Worm (Caenorhabditis elegans) whole organism, midembryonic: ENCODE data around the gene rab-1.

Experiments
- T22C8.4 ChIP-seq: fragments of 200-800 bp; sonication (Bioruptor generic); IDR thresholded peaks from 2 replicates; pipeline ENCODE4 v1.3.6; 2022; ENCODE audit warnings: missing genetic modification characterization, missing compliant biosample characterization
- cog-1 ChIP-seq: sonication (generic microtip); optimal IDR thresholded peaks from 2 replicates; lab custom pipeline; 2016; ENCODE audit warnings: missing genetic modification characterization, missing compliant biosample characterization
- flt-1 ChIP-seq: fragments of 200-800 bp; sonication (Bioruptor generic); IDR thresholded peaks from 2 replicates; pipeline ENCODE4 v1.3.6; 2022; ENCODE audit warnings: missing genetic modification characterization, missing compliant biosample characterization
- klf-2 ChIP-seq: fragments of 200-800 bp; sonication (Bioruptor generic); conservative IDR thresholded peaks from 2 replicates; pipeline ENCODE4 v1.3.6; 2022; ENCODE audit warnings: missing genetic modification reagents, missing genetic modification characterization, missing compliant biosample characterization
- med-1 ChIP-seq: sonication (generic microtip); optimal IDR thresholded peaks from 2 replicates; lab custom pipeline; 2017; ENCODE audit warnings: missing genetic modification characterization, mild to moderate bottlenecking, missing compliant biosample characterization, antibody characterized with exemption, missing genetic modification reagents; ENCODE audit not compliant: insufficient read depth
- ref-1 ChIP-seq: fragments of 200-800 bp; sonication (Bioruptor generic); conservative IDR thresholded peaks from 2 replicates; pipeline ENCODE4 v1.3.6; 2022; ENCODE audit warnings: missing genetic modification reagents, missing genetic modification characterization, missing compliant biosample characterization
- tab-1 ChIP-seq: fragments of 200-800 bp; sonication (Bioruptor generic); IDR thresholded peaks from 2 replicates; pipeline ENCODE4 v1.3.6; 2022; ENCODE audit warnings: missing genetic modification characterization, missing compliant biosample characterization
- ztf-23 ChIP-seq: fragments of 200-800 bp; sonication (Bioruptor generic); IDR thresholded peaks from 2 replicates; pipeline ENCODE4 v1.3.6; 2022; ENCODE audit warnings: missing genetic modification reagents, missing genetic modification characterization, missing compliant biosample characterization
- ztf-29 ChIP-seq: fragments of 200-800 bp; sonication (Bioruptor generic); IDR thresholded peaks from 2 replicates; pipeline ENCODE4 v1.3.6; 2022; ENCODE audit warnings: missing genetic modification reagents, missing genetic modification characterization, missing compliant biosample characterization

The rab-1 gene

DNA sequence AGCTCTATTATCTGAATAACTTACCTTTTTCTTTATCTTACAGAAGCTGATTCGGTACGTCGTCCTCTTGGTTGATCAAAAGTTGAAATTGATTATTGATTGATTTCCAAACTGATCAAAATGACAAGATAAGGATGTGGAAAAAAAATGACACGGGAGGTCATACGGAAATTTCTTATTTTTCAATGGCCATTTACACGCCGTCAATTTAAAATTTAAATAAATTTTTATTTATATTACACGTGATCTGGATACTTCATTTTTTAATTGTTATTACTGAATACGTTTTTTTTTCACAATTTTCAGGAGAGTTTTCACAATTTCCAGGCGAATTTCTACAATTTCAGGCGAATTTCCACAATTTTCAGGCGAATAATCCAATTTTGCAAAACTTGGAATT, 12.1 kb upstream of the rab-1 start, which contains the start of gene Y75B7B.2:
Gene Y75B7B.2, minus strand, starts transcription at position 101 of the 400 bp plus-strand sequence.
- TF ChIP-seq med-1 (GFP tag; lab: Kevin White, UChicago) (no peak), ref-1 (GFP tag; lab: Robert Waterston, UW) (no peak)

DNA sequence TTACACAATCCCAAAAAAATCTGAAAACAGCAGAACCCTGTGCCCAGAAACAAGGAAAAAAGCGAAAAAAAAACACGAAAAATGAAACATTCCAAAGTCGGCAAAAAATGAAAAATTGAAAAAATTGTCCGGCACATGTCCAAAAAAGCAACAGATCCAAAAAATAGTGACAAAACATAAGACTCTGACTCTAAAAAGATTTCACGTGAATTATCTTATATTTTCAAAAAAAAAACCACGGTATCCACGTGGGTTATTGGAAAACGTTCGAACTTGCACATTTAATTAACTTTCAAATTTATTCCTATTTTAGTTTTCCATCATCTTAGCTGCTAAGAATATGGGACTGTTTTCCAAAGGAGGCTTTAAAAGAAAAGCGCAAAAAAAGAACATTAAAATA, 6.8 kb upstream of the rab-1 start, which contains the start of gene Y75B7B.1:
Gene Y75B7B.1, plus strand, starts transcription at position 301 of the 400 bp plus-strand sequence.
- no peak for TF ChIP-seq klf-2 (GFP tag; lab: Robert Waterston, UW)

DNA sequence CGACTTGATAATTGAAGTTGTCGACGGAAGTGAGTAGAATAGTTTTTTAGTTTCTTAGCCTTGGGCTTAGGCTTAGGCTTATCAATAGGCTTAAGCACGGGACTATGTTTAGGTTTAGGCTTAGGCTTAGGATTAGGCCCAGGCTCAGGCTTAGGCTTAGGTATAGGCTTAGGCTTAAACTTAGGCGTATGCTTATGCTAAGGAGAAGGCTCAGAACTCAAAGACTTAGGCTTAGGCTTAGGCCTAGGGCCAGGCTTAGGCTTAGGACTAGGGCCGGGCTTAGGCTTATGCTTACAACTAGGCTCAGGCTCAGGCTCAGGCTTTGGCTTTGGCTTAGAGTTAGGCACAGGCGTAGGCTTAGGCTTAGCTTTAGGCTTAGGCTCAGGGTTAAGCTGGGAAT, 2.8 kb upstream of the rab-1 start:
- TF ChIP-seq flt-1 (GFP tag; lab: Robert Waterston, UW) = no peak
- no peak for TF ChIP-seq T22C8.4
- no peak for TF ChIP-seq cog-1 (tag; lab: Kevin White, UChicago)

DNA sequence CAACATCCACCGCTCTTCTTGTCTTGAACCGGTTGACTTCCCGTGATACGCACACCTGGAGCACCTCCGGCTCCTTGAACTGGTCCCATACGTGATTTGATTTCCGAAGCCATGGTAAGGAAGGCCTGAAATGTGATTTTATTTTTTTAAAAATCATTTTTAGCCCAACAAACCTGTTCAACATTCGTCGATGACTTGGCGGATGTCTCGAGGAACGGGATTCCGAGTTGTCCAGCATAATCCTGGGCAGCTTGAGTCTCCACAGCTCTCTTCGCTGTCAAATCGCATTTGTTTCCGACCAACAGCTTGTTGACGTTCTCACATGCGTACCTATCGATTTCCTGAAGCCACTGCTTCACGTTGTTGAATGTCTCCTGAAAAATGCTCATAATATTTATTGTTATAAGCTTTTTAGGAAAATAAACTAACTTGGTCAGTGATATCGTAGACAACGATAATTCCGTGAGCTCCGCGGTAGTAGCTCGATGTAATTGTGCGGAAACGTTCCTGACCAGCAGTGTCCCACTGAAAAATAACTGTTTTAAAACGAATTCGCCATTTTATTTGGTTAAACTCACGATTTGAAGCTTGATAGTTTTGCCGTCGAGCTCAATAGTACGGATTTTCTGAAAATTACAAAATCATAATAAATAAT, 584 bp downstream of the rab-1 start:
- TF ChIP-seq klf-2 (GFP tag; lab: Robert Waterston, UW) (no peak), ref-1 (GFP tag; lab: Robert Waterston, UW) (no peak), T22C8.4 (no peak), ztf-29 (GFP tag; lab: Robert Waterston, UW) (no peak), flt-1 (GFP tag; lab: Robert Waterston, UW) (no peak), ztf-23 (GFP tag; lab: Robert Waterston, UW) (no peak), tab-1 (GFP tag; lab: Robert Waterston, UW) (no peak), cog-1 (tag; lab: Kevin White, UChicago) (no peak), med-1 (GFP tag; lab: Kevin White, UChicago) (no peak)

DNA sequence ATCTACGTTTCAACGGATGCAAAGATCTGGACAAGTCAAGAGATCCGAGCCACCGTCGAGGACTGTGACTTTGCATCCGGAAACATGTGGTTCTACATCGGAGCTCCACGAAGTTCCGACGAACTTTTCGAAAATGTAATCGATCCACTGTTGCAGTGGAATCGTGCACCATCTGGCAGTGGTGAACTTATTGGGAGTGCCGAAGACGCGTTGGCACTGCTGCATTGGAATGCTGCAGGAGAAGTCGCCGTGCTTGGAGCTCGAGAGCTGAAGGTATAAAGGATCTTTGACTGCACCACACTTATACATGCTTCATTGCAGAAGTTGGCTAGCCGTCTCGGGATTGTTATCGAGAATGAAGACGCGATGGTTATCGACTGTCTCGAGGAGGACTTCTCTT, 1.8 kb downstream of the rab-1 start:
- no peak for TF ChIP-seq cog-1 (tag; lab: Kevin White, UChicago)
- no peak for TF ChIP-seq ref-1 (GFP tag; lab: Robert Waterston, UW)
- no peak for TF ChIP-seq T22C8.4
- no peak for TF ChIP-seq klf-2 (GFP tag; lab: Robert Waterston, UW)
- no peak for TF ChIP-seq ztf-29 (GFP tag; lab: Robert Waterston, UW)
- no peak for TF ChIP-seq med-1 (GFP tag; lab: Kevin White, UChicago)
- no peak for TF ChIP-seq tab-1 (GFP tag; lab: Robert Waterston, UW)
- TF ChIP-seq ztf-23 (GFP tag; lab: Robert Waterston, UW) = no peak
- no peak for TF ChIP-seq flt-1 (GFP tag; lab: Robert Waterston, UW)

DNA sequence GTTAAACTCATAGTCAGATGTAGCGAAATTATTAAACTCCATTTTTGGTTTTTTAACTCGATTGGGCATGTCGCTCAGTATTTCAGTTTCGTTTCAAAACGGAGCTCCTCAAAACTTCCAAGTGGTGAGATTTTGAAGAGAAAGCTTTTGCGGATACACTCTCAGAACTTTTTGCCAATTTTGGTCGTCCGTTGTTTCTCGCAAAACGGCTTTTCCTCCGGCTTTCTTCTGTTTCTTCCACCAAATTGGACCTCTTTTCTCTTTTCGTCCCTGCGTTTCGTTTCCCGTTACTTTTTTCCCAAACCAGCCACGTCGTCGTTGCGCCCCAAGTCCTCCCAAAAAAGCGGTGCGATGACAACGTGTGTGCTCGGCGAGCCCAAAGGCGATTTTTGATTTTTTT, 3.7 kb downstream of the rab-1 start, which contains the start of gene C39F7.1:
Gene C39F7.1, plus strand, starts transcription at position 301 of the 400 bp plus-strand sequence.
- TF ChIP-seq ref-1 (GFP tag; lab: Robert Waterston, UW) = no peak
- TF ChIP-seq ztf-29 (GFP tag; lab: Robert Waterston, UW) = no peak
- no peak for TF ChIP-seq klf-2 (GFP tag; lab: Robert Waterston, UW)
- TF ChIP-seq cog-1 (tag; lab: Kevin White, UChicago) = no peak
- no peak for TF ChIP-seq ztf-23 (GFP tag; lab: Robert Waterston, UW)
- no peak for TF ChIP-seq T22C8.4
- no peak for TF ChIP-seq tab-1 (GFP tag; lab: Robert Waterston, UW)
- no peak for TF ChIP-seq flt-1 (GFP tag; lab: Robert Waterston, UW)
- no peak for TF ChIP-seq med-1 (GFP tag; lab: Kevin White, UChicago)

DNA sequence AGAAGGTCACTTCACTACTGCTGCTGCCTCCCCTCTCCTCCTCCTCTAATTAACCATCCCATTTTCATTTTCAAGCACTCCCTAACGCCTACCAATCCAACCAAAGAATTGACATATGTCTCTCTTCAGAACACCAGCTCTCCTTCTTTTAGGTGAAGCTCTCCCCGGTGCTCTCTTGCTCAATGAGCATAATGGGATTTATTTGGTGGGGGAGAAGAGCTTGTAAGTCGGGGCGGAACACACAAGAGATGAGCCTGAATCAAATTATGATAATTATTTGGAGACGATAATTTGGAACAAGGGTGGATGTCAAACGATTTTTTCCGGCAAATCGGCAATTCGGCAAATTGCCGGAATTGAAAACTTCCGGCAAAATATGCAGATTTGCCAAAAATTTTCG, 11.0 kb downstream of the rab-1 start:
- TF ChIP-seq T22C8.4 = no peak
- no peak for TF ChIP-seq klf-2 (GFP tag; lab: Robert Waterston, UW)
- no peak for TF ChIP-seq flt-1 (GFP tag; lab: Robert Waterston, UW)
- no peak for TF ChIP-seq ztf-23 (GFP tag; lab: Robert Waterston, UW)
- no peak for TF ChIP-seq med-1 (GFP tag; lab: Kevin White, UChicago)
- no peak for TF ChIP-seq cog-1 (tag; lab: Kevin White, UChicago)
- no peak for TF ChIP-seq ztf-29 (GFP tag; lab: Robert Waterston, UW)
- no peak for TF ChIP-seq tab-1 (GFP tag; lab: Robert Waterston, UW)
- TF ChIP-seq ref-1 (GFP tag; lab: Robert Waterston, UW) = no peak

DNA sequence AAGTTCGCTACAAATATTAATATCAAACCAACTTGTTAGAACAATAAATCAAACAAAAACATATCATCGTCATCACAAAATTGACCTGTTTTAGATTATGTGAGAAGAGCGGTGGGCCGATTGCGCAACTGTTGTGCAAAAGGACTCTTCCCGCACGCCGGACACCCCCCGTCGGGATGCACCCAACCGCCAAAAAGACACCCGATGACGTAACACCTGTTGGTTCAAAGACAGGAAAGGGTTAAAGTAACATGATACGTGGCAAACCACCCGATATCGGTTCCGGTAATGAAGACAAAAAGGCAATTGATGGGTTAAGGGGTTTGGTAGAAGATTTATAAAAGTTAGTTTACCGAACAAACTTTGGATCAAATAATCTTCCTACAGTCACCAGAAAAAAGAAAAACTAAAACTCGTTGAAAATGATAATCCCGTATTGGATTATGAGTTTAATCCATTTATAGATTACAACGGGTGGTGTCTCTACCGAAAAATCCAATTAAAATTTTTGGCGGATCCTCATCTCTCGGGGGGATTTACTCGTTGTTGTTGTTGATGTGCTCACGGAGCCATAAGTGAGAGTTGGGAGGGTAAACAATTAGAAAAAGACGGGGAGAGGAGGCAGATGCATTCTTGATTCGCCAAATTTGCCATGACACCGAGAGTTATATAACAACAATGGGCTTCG, 19.6 kb downstream of the rab-1 start:
- no peak for TF ChIP-seq flt-1 (GFP tag; lab: Robert Waterston, UW)
- no peak for TF ChIP-seq tab-1 (GFP tag; lab: Robert Waterston, UW)
- TF ChIP-seq med-1 (GFP tag; lab: Kevin White, UChicago) = no peak
- no peak for TF ChIP-seq ref-1 (GFP tag; lab: Robert Waterston, UW)
- TF ChIP-seq klf-2 (GFP tag; lab: Robert Waterston, UW) = no peak
- TF ChIP-seq ztf-23 (GFP tag; lab: Robert Waterston, UW) = no peak
- no peak for TF ChIP-seq cog-1 (tag; lab: Kevin White, UChicago)
- no peak for TF ChIP-seq T22C8.4

DNA sequence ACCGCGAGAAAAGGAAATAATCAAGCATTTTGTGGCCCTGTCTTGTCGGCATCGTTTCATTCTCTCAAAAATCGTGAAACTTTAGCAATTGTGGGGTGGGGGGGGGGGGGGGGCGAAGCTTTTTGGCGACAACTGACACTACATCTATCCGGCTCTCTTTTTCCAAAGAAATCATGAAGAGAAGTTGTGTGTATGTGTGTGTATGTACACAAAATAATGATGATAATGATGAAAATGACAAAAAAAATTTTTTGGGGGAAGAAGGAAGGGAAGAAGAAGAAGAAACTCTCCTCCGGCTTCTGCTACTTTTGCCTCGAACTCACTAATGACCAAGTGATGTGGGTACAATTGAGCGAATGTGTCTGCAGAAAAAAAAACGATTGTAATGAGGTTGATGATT, 20.8 kb downstream of the rab-1 start:
- TF ChIP-seq cog-1 (tag; lab: Kevin White, UChicago) (no peak), tab-1 (GFP tag; lab: Robert Waterston, UW) (no peak), ztf-23 (GFP tag; lab: Robert Waterston, UW) (no peak), T22C8.4 (no peak), ztf-29 (GFP tag; lab: Robert Waterston, UW) (no peak), flt-1 (GFP tag; lab: Robert Waterston, UW) (no peak), ref-1 (GFP tag; lab: Robert Waterston, UW) (no peak), klf-2 (GFP tag; lab: Robert Waterston, UW) (no peak)
